Worm (Caenorhabditis elegans): ENCODE data around the gene hse-5.

hse-5 gene

DNA sequence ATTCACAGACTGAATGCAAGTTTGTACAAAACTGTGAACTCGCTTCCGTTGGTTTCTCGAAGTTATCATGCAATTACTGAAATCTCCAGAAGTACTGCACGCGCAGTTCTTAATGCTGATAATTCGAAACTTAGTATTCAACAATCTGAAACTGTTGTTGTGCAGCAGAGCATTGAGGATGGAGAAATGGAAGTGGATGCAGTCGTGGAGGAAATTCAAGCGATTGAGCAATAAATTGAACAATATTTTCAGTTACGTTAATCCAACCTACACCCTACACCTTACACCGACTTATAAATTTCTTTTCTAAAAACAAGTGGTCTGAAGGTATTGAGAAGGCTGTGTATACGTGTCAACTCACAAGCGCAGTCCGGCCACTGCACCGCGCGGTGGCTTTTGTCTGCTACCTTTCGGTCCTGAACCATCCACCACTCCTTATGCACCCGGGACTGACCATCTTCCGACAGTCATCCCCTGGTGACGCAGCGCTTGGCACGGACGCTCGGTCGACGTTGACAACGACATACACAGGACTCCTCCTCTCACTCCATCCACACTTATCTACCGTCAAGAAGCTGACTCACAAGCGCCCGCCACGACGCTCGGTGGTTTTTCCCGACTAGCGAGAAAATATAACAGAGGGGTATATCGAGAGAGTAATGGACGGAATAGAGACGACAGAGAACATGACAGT, 33.6 kb downstream of the hse-5 start:
- TF ChIP-seq nhr-48 (tag; optimal IDR thresholded peaks at IDR 0.05) (peak; percentile 77), lsy-2 (tag; optimal IDR thresholded peaks at IDR 0.05) (peak in 1 of 2 experiments; percentile 64), ceh-44 (GFP tag; IDR thresholded peaks at IDR 0.05) (peak; percentile 37; the same call in 1 of the 2 replicates), saeg-2 (GFP tag; IDR thresholded peaks at IDR 0.05) (0 out of 2 replicates have a peak, but pooled peaks have one; percentile 68), php-3 (GFP tag; IDR thresholded peaks at IDR 0.05) (peak; percentile 48), daf-16 (GFP tag; optimal IDR thresholded peaks at IDR 0.05) (peak in 1 of 2 experiments; percentile 48), daf-16 (tag; optimal IDR thresholded peaks at IDR 0.05) (peak; percentile 40), mdt-29 (GFP tag; IDR thresholded peaks at IDR 0.05) (0 out of 2 replicates have a peak, but pooled peaks have one; percentile 17), gei-8 (GFP tag; optimal IDR thresholded peaks at IDR 0.05) (peak; percentile 41), tra-1 (GFP tag; IDR thresholded peaks at IDR 0.05) (peak; percentile 64), fkh-10 (GFP tag; optimal IDR thresholded peaks at IDR 0.05) (peak; percentile 4), dmd-9 (GFP tag; IDR thresholded peaks at IDR 0.05) (0 out of 2 replicates have a peak, but pooled peaks have one; percentile 30), hmg-1.1 (GFP tag; IDR thresholded peaks at IDR 0.05) (peak; percentile 88), hlh-30 (tag; optimal IDR thresholded peaks at IDR 0.05; ENCODE audit: insufficient read depth) (peak; percentile 34), nhr-28 (tag; optimal IDR thresholded peaks at IDR 0.05) (peak; percentile 18), zfp-3 (GFP tag; conservative IDR thresholded peaks at IDR 0.05) (0 out of 2 replicates have a peak, but pooled peaks have one; percentile 34), spr-1 (tag; optimal IDR thresholded peaks at IDR 0.05) (peak; percentile 77), nhr-41 (GFP tag; IDR thresholded peaks at IDR 0.05) (peak; percentile 78), spr-3 (GFP tag; optimal IDR thresholded peaks at IDR 0.05) (peak; percentile 44), mep-1 (tag; optimal IDR thresholded peaks at IDR 0.05) (peak; percentile 72), madf-5 (GFP tag; IDR thresholded peaks at IDR 0.05) (peak; percentile 46 to 62; a peak in 1 of 4 replicates), vab-7 (GFP tag; IDR thresholded peaks at IDR 0.05) (0 out of 2 replicates have a peak, but pooled peaks have one; percentile 43), D1046.2 (GFP tag; IDR thresholded peaks at IDR 0.05) (peak; percentile 8; the same call in 1 of the 2 replicates), arid-1 (GFP tag; conservative IDR thresholded peaks at IDR 0.05) (peak; percentile 68), madf-9 (GFP tag; conservative IDR thresholded peaks at IDR 0.05) (peak; percentile 56; the same call in 1 of the 2 replicates), ceh-20 (GFP tag; IDR thresholded peaks at IDR 0.05) (peak; percentile 73), lin-29 (GFP tag; IDR thresholded peaks at IDR 0.05) (0 out of 2 replicates have a peak, but pooled peaks have one; percentile 16), T26A8.4 (GFP tag; IDR thresholded peaks at IDR 0.05) (peak; percentile 89), F10B5.3 (tag; optimal IDR thresholded peaks at IDR 0.05) (peak; percentile 68), mes-2 (tag; optimal IDR thresholded peaks at IDR 0.05; ENCODE audit: poor library complexity, severe bottlenecking) (peak; percentile 62), rbr-2 (tag; optimal IDR thresholded peaks at IDR 0.05) (peak; percentile 69), lin-1 (GFP tag; IDR thresholded peaks at IDR 0.05) (peak; percentile 63), set-16 (GFP tag; IDR thresholded peaks at IDR 0.05) (peak; percentile 91), dmd-6 (GFP tag; IDR thresholded peaks at IDR 0.05) (peak; percentile 63), egl-43 (GFP tag; IDR thresholded peaks at IDR 0.05) (peak; percentile 79), nhr-25 (tag; optimal IDR thresholded peaks at IDR 0.05; ENCODE audit: borderline replicate concordance, insufficient read depth) (peak; percentile 79), nhr-42 (GFP tag; IDR thresholded peaks at IDR 0.05) (peak; percentile 68), ctbp-1 (GFP tag; IDR thresholded peaks at IDR 0.05) (peak; percentile 69), pqm-1 (tag; optimal IDR thresholded peaks at IDR 0.05) (peak; percentile 70), mxl-2 (GFP tag; conservative IDR thresholded peaks at IDR 0.05) (0 out of 2 replicates have a peak, but pooled peaks have one; percentile 56), snpc-1.2 (GFP tag; IDR thresholded peaks at IDR 0.05) (peak; percentile 30; the same call in 1 of the 2 replicates), zip-2 (tag; optimal IDR thresholded peaks at IDR 0.05) (peak; percentile 45), zip-11 (GFP tag; IDR thresholded peaks at IDR 0.05) (peak; percentile 46; the same call in 1 of the 2 replicates), Y48G9A.11 (GFP tag; IDR thresholded peaks at IDR 0.05) (0 out of 2 replicates have a peak, but pooled peaks have one; percentile 7), nhr-102 (tag; optimal IDR thresholded peaks at IDR 0.05) (peak; percentile 61), Y5F2A.4 (GFP tag; optimal IDR thresholded peaks at IDR 0.05) (peak; percentile 19), F49E8.2 (tag; optimal IDR thresholded peaks at IDR 0.05; ENCODE audit: borderline replicate concordance) (peak; percentile 2)
